Worm (Caenorhabditis elegans): ENCODE data around the gene srd-70.

The srd-70 gene

DNA sequence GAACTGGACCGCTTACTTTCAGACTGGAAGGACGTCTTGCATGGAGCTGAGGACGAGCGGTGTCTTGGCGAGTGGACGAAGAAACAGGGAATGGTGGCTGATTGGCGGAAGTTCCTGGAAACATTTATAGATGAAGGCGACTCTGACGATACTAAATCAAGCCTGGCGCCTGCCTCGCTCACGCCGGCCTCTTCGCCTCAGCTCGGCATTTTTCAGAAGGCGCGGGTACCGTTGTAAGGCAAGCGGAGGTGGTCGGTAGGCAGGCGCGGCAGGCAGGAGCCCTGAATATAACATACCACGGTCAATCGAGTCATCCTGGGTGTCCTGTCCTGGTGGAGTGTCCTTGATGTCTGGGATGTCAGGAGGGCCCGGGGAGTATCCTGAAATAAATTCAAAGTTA, 8.0 kb upstream of the srd-70 start:
- no peak for TF ChIP-seq unc-62 (GFP tag; optimal IDR thresholded peaks at IDR 0.05)

DNA sequence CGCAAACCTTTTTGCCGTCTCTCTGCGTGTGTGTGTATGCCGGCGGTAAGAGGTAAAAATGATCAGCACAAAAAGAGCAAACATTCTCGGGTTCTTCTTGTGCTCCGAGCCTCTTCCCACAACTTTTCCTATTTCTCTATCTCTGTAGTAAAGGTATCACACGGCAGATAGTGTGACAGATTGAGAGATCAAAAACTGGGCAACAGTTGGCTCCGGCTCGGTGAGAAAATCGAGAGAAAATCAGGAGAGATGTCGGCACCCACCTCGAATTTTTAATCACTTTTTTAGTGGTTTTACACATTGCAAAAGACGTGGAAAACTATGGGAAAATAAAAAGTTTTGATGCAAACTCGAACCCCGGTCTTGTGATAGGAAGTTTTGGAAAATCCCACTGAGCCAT, 2.1 kb upstream of the srd-70 start:
- no peak for TF ChIP-seq unc-62 (GFP tag; optimal IDR thresholded peaks at IDR 0.05)

ce11 chrV:20453084-20453483, 827 bp upstream of the srd-70 start, which contains the start of gene F48F5.6:
F48F5.6 (minus strand) TSS chrV:20453184.
- no peak for TF ChIP-seq unc-62 (GFP tag; optimal IDR thresholded peaks at IDR 0.05)

DNA sequence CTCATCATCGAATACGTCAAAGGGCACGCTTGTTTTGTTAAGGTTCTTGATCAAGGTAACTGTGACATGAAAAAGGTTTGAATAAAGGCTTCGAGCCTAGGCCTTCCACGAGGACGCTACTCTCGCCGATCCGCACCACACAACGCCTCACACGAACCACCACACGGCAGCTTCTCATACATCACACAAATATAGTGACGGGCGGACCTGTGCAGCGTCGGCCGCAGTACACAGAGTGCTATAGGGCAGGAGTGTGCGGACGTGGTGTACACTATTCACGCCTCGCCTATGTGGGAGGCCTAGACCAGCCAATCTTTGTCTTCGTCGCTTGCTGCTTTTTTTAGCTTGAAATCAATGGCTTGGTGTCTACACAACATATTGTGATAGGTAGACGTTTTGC, 1.7 kb downstream of the srd-70 start:
- no peak for TF ChIP-seq unc-62 (GFP tag; optimal IDR thresholded peaks at IDR 0.05)

- no peak for TF ChIP-seq unc-62 (GFP tag; optimal IDR thresholded peaks at IDR 0.05)
Measured at ce11 chrV:20457155-20457554, 3.2 kb downstream of the srd-70 start.

ce11 chrV:20460808-20461207, 6.9 kb downstream of the srd-70 start, which contains the start of gene B0250.18:
B0250.18 (minus strand) TSS chrV:20460908.
- TF ChIP-seq unc-62 (GFP tag; optimal IDR thresholded peaks at IDR 0.05), result no peak

DNA sequence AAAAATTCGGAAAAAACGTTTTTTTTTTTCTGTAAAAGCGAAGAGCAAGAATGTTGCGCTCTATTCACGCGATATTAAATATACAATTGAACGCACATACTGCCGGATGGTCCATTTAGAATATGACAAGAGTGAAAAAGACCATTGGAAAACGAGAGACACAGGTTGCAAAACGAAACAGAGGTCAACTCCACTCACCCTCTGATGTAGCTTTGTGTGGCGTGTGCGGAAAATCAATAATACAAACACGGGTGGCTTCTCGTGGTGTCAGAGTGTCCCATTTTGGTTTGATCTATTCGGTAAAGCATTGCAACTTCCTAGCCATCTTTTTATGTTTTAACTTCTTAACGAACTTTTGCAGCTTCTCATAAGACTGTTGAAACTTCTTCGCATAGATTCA, 10.9 kb downstream of the srd-70 start:
- TF ChIP-seq unc-62 (GFP tag; optimal IDR thresholded peaks at IDR 0.05), result no peak

ce11 chrV:20470385-20470784, 16.5 kb downstream of the srd-70 start, which contains the start of gene B0250.8:
B0250.8 (minus strand) TSS chrV:20470485.
- TF ChIP-seq unc-62 (GFP tag; optimal IDR thresholded peaks at IDR 0.05), result no peak

ce11 chrV:20475029-20475428, 21.1 kb downstream of the srd-70 start:
- no peak for TF ChIP-seq unc-62 (GFP tag; optimal IDR thresholded peaks at IDR 0.05)

DNA sequence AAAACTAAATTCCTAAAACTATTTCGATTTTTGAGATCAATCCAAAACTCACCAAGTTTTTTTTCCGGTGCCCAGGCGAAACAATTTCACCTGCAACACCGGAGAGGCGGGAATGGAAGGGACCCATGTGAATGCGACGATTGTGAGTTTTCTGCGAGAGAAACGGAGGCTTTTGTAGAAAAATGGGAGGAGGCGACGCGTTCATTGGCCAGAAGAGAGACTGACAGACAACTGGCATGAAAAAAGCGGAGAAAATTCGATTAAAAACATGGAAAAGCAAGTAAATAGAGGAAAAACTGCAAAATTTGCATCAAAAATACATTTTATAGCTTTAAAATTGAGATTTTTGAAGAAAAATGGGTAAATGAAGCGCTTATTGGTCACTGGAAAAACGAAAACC, 21.9 kb downstream of the srd-70 start, which contains the start of gene B0250.7:
TSS of gene B0250.7 (minus strand) at position 232 of the 400 bp plus-strand sequence.
- no peak for TF ChIP-seq unc-62 (GFP tag; optimal IDR thresholded peaks at IDR 0.05)

- no peak for TF ChIP-seq unc-62 (GFP tag; optimal IDR thresholded peaks at IDR 0.05)
Measured at ce11 chrV:20476514-20476913, 22.6 kb downstream of the srd-70 start.

- no peak for TF ChIP-seq unc-62 (GFP tag; optimal IDR thresholded peaks at IDR 0.05)
Measured at ce11 chrV:20476981-20477380, 23.1 kb downstream of the srd-70 start.

- no peak for TF ChIP-seq unc-62 (GFP tag; optimal IDR thresholded peaks at IDR 0.05)
Measured at ce11 chrV:20479013-20479739, 25.3 kb downstream of the srd-70 start, which contains the start of the genes calf-1 and rpl-2. calf-1 (minus strand) TSS chrV:20479089. rpl-2 (plus strand) TSS chrV:20479689.

ce11 chrV:20480790-20481189, 26.9 kb downstream of the srd-70 start:
- TF ChIP-seq unc-62 (GFP tag; optimal IDR thresholded peaks at IDR 0.05), result no peak

ce11 chrV:20485285-20485684, 31.4 kb downstream of the srd-70 start, which contains the start of gene dhcr-7:
dhcr-7 (minus strand) TSS chrV:20485385.
- TF ChIP-seq unc-62 (GFP tag; optimal IDR thresholded peaks at IDR 0.05), result no peak

ce11 chrV:20486549-20486948, 32.6 kb downstream of the srd-70 start:
- TF ChIP-seq unc-62 (GFP tag; optimal IDR thresholded peaks at IDR 0.05), result no peak

DNA sequence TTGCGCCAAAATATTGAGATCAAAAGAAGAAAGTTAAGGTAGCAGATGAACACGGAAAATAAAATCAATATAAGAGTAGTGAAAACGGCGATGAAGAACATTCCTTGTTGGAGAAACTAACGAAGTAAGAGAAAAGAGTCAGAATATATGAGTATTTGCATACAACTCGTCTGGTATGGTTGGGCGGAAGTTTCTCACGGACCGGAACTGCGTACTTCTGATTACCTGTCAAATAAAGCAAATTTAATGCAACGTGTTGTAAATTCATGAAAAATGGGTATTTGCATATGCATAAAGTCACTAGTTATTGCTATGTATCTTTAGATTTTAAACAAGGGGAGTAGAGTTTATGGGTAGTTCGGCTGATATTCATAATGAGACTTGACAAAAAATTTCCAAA, 35.2 kb downstream of the srd-70 start, which contains the start of gene srbc-78:
TSS of gene srbc-78 (minus strand) at position 101 of the 400 bp plus-strand sequence.
- no peak for TF ChIP-seq unc-62 (GFP tag; optimal IDR thresholded peaks at IDR 0.05)
